Worm (Caenorhabditis elegans): ENCODE data around the gene nspb-5.

Gene nspb-5

ce11 chrIV:6562039-6562438 is 36.8 kb upstream of the nspb-5 start:
- no peak for TF ChIP-seq ets-7 (tag; optimal IDR thresholded peaks at IDR 0.05)
- no peak for TF ChIP-seq flt-1 (GFP tag; IDR thresholded peaks at IDR 0.05)
- TF ChIP-seq tbx-11 (GFP tag; IDR thresholded peaks at IDR 0.05), result no peak
- TF ChIP-seq pes-1 (GFP tag; IDR thresholded peaks at IDR 0.05), result no peak
- TF ChIP-seq sea-1 (GFP tag; conservative IDR thresholded peaks at IDR 0.05), result no peak
- TF ChIP-seq tbx-37 (GFP tag; conservative IDR thresholded peaks at IDR 0.05), result no peak
- TF ChIP-seq scrt-1 (GFP tag; IDR thresholded peaks at IDR 0.05), result no peak
- TF ChIP-seq aly-1 (tag; optimal IDR thresholded peaks at IDR 0.05), result no peak
- no peak for TF ChIP-seq hmg-4 (GFP tag; optimal IDR thresholded peaks at IDR 0.05)
- no peak for TF ChIP-seq F13C5.2 (tag; optimal IDR thresholded peaks at IDR 0.05)
- no peak for TF ChIP-seq ceh-13 (GFP tag; optimal IDR thresholded peaks at IDR 0.05)
- TF ChIP-seq ceh-36 (tag; optimal IDR thresholded peaks at IDR 0.05), result no peak
- no peak for TF ChIP-seq B0310.2 (tag; optimal IDR thresholded peaks at IDR 0.05)
- TF ChIP-seq hmbx-1 (tag; optimal IDR thresholded peaks at IDR 0.05), result no peak
- TF ChIP-seq ama-1 (optimal IDR thresholded peaks at IDR 0.05), result no peak

- TF ChIP-seq tbx-11 (GFP tag; IDR thresholded peaks at IDR 0.05) (no peak), sea-1 (GFP tag; conservative IDR thresholded peaks at IDR 0.05) (no peak), hmg-4 (GFP tag; optimal IDR thresholded peaks at IDR 0.05) (no peak), ceh-13 (GFP tag; optimal IDR thresholded peaks at IDR 0.05) (no peak)
Measured at ce11 chrIV:6565605-6566004, 33.2 kb upstream of the nspb-5 start.

- TF ChIP-seq tra-4 (tag; optimal IDR thresholded peaks at IDR 0.05), result no peak
- TF ChIP-seq hmg-4 (GFP tag; optimal IDR thresholded peaks at IDR 0.05), result no peak
- TF ChIP-seq tbx-11 (GFP tag; IDR thresholded peaks at IDR 0.05), result no peak
- TF ChIP-seq hnd-1 (tag; optimal IDR thresholded peaks at IDR 0.05), result no peak
- no peak for TF ChIP-seq pes-1 (GFP tag; IDR thresholded peaks at IDR 0.05)
- no peak for TF ChIP-seq hmbx-1 (tag; optimal IDR thresholded peaks at IDR 0.05)
- no peak for TF ChIP-seq ets-7 (tag; optimal IDR thresholded peaks at IDR 0.05)
- no peak for TF ChIP-seq tbx-37 (GFP tag; conservative IDR thresholded peaks at IDR 0.05)
Measured at ce11 chrIV:6572238-6572637, 26.6 kb upstream of the nspb-5 start, which contains the start of gene bicd-1. Gene bicd-1, minus strand, starts transcription at chrIV:6572338.

ce11 chrIV:6572655-6573054 is 26.2 kb upstream of the nspb-5 start:
- no peak for TF ChIP-seq F13C5.2 (tag; optimal IDR thresholded peaks at IDR 0.05)

ce11 chrIV:6574343-6574742 is 24.5 kb upstream of the nspb-5 start:
- TF ChIP-seq hmg-4 (GFP tag; optimal IDR thresholded peaks at IDR 0.05) (no peak), flt-1 (GFP tag; IDR thresholded peaks at IDR 0.05) (no peak), scrt-1 (GFP tag; IDR thresholded peaks at IDR 0.05) (no peak), aly-1 (tag; optimal IDR thresholded peaks at IDR 0.05) (no peak), tbx-37 (GFP tag; conservative IDR thresholded peaks at IDR 0.05) (no peak), tbx-11 (GFP tag; IDR thresholded peaks at IDR 0.05) (no peak), sea-1 (GFP tag; conservative IDR thresholded peaks at IDR 0.05) (no peak), tra-4 (tag; optimal IDR thresholded peaks at IDR 0.05) (no peak), ets-7 (tag; optimal IDR thresholded peaks at IDR 0.05) (no peak), hnd-1 (tag; optimal IDR thresholded peaks at IDR 0.05) (no peak), hmbx-1 (tag; optimal IDR thresholded peaks at IDR 0.05) (no peak), F13C5.2 (tag; optimal IDR thresholded peaks at IDR 0.05) (no peak), ama-1 (optimal IDR thresholded peaks at IDR 0.05) (no peak), ceh-13 (GFP tag; optimal IDR thresholded peaks at IDR 0.05) (no peak)

ce11 chrIV:6575959-6576727 is 22.7 kb upstream of the nspb-5 start:
- TF ChIP-seq aly-1 (tag; optimal IDR thresholded peaks at IDR 0.05), result no peak
- TF ChIP-seq tbx-11 (GFP tag; IDR thresholded peaks at IDR 0.05), result no peak
- no peak for TF ChIP-seq tra-4 (tag; optimal IDR thresholded peaks at IDR 0.05)
- no peak for TF ChIP-seq hmg-4 (GFP tag; optimal IDR thresholded peaks at IDR 0.05)
- no peak for TF ChIP-seq hmbx-1 (tag; optimal IDR thresholded peaks at IDR 0.05)

ce11 chrIV:6576728-6577101 is 22.1 kb upstream of the nspb-5 start:
- TF ChIP-seq ets-7 (tag; optimal IDR thresholded peaks at IDR 0.05) (no peak), tra-4 (tag; optimal IDR thresholded peaks at IDR 0.05) (no peak)

- TF ChIP-seq ceh-36 (tag; optimal IDR thresholded peaks at IDR 0.05) (no peak), B0310.2 (tag; optimal IDR thresholded peaks at IDR 0.05) (no peak), pes-1 (GFP tag; IDR thresholded peaks at IDR 0.05) (no peak), tra-4 (tag; optimal IDR thresholded peaks at IDR 0.05) (no peak)
Measured at ce11 chrIV:6577914-6578313, 20.9 kb upstream of the nspb-5 start, which contains the start of gene C43G2.3. Gene C43G2.3, plus strand, starts transcription at chrIV:6578214.

- TF ChIP-seq pes-1 (GFP tag; IDR thresholded peaks at IDR 0.05) (no peak), hmbx-1 (tag; optimal IDR thresholded peaks at IDR 0.05) (no peak), flt-1 (GFP tag; IDR thresholded peaks at IDR 0.05) (no peak), tbx-11 (GFP tag; IDR thresholded peaks at IDR 0.05) (no peak), ceh-36 (tag; optimal IDR thresholded peaks at IDR 0.05) (no peak), tra-4 (tag; optimal IDR thresholded peaks at IDR 0.05) (no peak), aly-1 (tag; optimal IDR thresholded peaks at IDR 0.05) (no peak), F13C5.2 (tag; optimal IDR thresholded peaks at IDR 0.05) (no peak)
Measured at ce11 chrIV:6581658-6582057, 17.2 kb upstream of the nspb-5 start.

Measured in whole organism, early embryonic.